Worm (Caenorhabditis elegans): ENCODE measurements around the gene Y43E12A.3.
A peak's percentile ranks its signal among the peaks of the same experiment; 100 is the strongest.

Gene Y43E12A.3

ce11 chrIV:11026648-11027047 lies 39.0 kb downstream of the Y43E12A.3 start (continued):
- TF ChIP-seq daf-19 (GFP tag; conservative IDR thresholded peaks at IDR 0.05) (no peak), mes-2 (tag; optimal IDR thresholded peaks at IDR 0.05; ENCODE audit: poor library complexity, severe bottlenecking) (peak; percentile 15), ztf-11 (tag; optimal IDR thresholded peaks at IDR 0.05) (no peak), lir-3 (tag; optimal IDR thresholded peaks at IDR 0.05) (no peak), ceh-32 (tag; optimal IDR thresholded peaks at IDR 0.05; ENCODE audit: poor library complexity) (no peak), nhr-77 (tag; optimal IDR thresholded peaks at IDR 0.05) (no peak), nhr-6 (tag; optimal IDR thresholded peaks at IDR 0.05) (no peak), snpc-4 (tag; optimal IDR thresholded peaks at IDR 0.05) (no peak), fkh-10 (GFP tag; optimal IDR thresholded peaks at IDR 0.05) (peak; percentile 32), unc-39 (tag; optimal IDR thresholded peaks at IDR 0.05) (no peak), ztf-7 (tag; optimal IDR thresholded peaks at IDR 0.05) (no peak), madf-5 (GFP tag; IDR thresholded peaks at IDR 0.05) (no peak), hif-1 (tag; optimal IDR thresholded peaks at IDR 0.05) (no peak), ctbp-1 (GFP tag; IDR thresholded peaks at IDR 0.05) (no peak), F44E2.7 (GFP tag; IDR thresholded peaks at IDR 0.05) (no peak), lin-39 (tag; optimal IDR thresholded peaks at IDR 0.05) (no peak), vab-7 (GFP tag; IDR thresholded peaks at IDR 0.05) (no peak), lin-13 (GFP tag; optimal IDR thresholded peaks at IDR 0.05) (no peak), daf-12 (tag; optimal IDR thresholded peaks at IDR 0.05) (no peak), hlh-30 (tag; optimal IDR thresholded peaks at IDR 0.05; ENCODE audit: insufficient read depth) (no peak), zip-11 (GFP tag; IDR thresholded peaks at IDR 0.05) (no peak), aly-2 (tag; optimal IDR thresholded peaks at IDR 0.05) (no peak), zag-1 (tag; optimal IDR thresholded peaks at IDR 0.05) (no peak), zfp-3 (GFP tag; conservative IDR thresholded peaks at IDR 0.05) (no peak), egl-27 (tag; optimal IDR thresholded peaks at IDR 0.05) (no peak), nhr-41 (GFP tag; IDR thresholded peaks at IDR 0.05) (no peak), mxl-3 (GFP tag; optimal IDR thresholded peaks at IDR 0.05) (no peak), skn-1 (tag; optimal IDR thresholded peaks at IDR 0.05) (no peak), nhr-28 (tag; optimal IDR thresholded peaks at IDR 0.05) (peak; percentile 18), F37D6.2 (tag; optimal IDR thresholded peaks at IDR 0.05) (no peak), nhr-237 (tag; optimal IDR thresholded peaks at IDR 0.05) (no peak), unc-130 (GFP tag; optimal IDR thresholded peaks at IDR 0.05) (no peak), Y5F2A.4 (GFP tag; optimal IDR thresholded peaks at IDR 0.05) (no peak), ces-1 (GFP tag; optimal IDR thresholded peaks at IDR 0.05) (no peak), daf-16 (GFP tag; optimal IDR thresholded peaks at IDR 0.05) (no peak), daf-16 (tag; optimal IDR thresholded peaks at IDR 0.05) (peak; percentile 20), dmd-8 (GFP tag; IDR thresholded peaks at IDR 0.05) (no peak), pqm-1 (tag; optimal IDR thresholded peaks at IDR 0.05) (no peak), T26A8.4 (GFP tag; IDR thresholded peaks at IDR 0.05) (peak; percentile 12; the same call in 1 of the 2 replicates), egl-43 (GFP tag; IDR thresholded peaks at IDR 0.05) (no peak), ceh-62 (tag; optimal IDR thresholded peaks at IDR 0.05) (no peak), zfp-2 (tag; optimal IDR thresholded peaks at IDR 0.05) (no peak), Y105C5A.15 (GFP tag; IDR thresholded peaks at IDR 0.05) (no peak), lim-7 (GFP tag; IDR thresholded peaks at IDR 0.05) (peak; percentile 52; the same call in 1 of the 2 replicates), F10B5.3 (tag; optimal IDR thresholded peaks at IDR 0.05) (no peak), nhr-11 (tag; optimal IDR thresholded peaks at IDR 0.05) (peak; percentile 34), ceh-28 (tag; optimal IDR thresholded peaks at IDR 0.05) (no peak), ceh-20 (GFP tag; IDR thresholded peaks at IDR 0.05) (peak; percentile 7; the same call in 1 of the 2 replicates), dpl-1 (GFP tag; optimal IDR thresholded peaks at IDR 0.05) (peak; percentile 23), aha-1 (tag) (no peak), lin-38 (GFP tag; IDR thresholded peaks at IDR 0.05) (no peak), duxl-1 (tag; optimal IDR thresholded peaks at IDR 0.05; ENCODE audit: poor library complexity) (no peak), dve-1 (tag; optimal IDR thresholded peaks at IDR 0.05; ENCODE audit: insufficient read depth) (no peak), nhr-42 (GFP tag; IDR thresholded peaks at IDR 0.05) (peak; percentile 8; the same call in 1 of the 2 replicates)
